Worm (Caenorhabditis elegans): ENCODE data around the gene F58G6.3.

The F58G6.3 gene

ce11 chrIV:9613072-9613590 lies 40.2 kb upstream of the F58G6.3 start:
- TF ChIP-seq unc-62 (GFP tag; optimal IDR thresholded peaks at IDR 0.05 in 1 of 2) (peak in 1 of 2 experiments; percentile 44), unc-62 (tag; optimal IDR thresholded peaks at IDR 0.05) (no peak), Y5F2A.4 (GFP tag; optimal IDR thresholded peaks at IDR 0.05) (no peak)

DNA sequence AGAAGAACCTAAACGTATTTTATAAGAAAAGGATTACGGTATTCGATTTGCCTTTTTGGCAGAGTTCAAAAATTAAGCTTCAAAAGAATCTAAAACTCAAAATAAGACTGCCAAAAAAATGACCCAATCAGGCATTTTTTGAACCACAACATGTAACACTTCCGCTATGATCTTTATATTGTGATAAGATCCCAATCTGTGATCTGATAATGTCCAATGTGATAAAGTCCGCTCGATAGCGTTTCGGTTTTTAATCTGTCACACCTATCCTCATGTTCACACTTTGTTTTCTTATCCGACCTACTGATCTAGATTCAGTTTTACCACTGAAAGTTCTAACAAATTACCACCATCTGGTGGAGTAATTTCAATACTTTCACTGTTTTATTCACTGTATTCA lies 39.3 kb upstream of the F58G6.3 start:
- TF ChIP-seq Y48G9A.11 (GFP tag; IDR thresholded peaks at IDR 0.05) = no peak
- TF ChIP-seq ztf-11 (tag; optimal IDR thresholded peaks at IDR 0.05) = no peak
- no peak for TF ChIP-seq unc-39 (tag; optimal IDR thresholded peaks at IDR 0.05)
- no peak for TF ChIP-seq zip-2 (tag; optimal IDR thresholded peaks at IDR 0.05)

- TF ChIP-seq R02D3.7 (tag; optimal IDR thresholded peaks at IDR 0.05) (no peak), tag-97 (GFP tag; IDR thresholded peaks at IDR 0.05) (no peak), nhr-28 (tag; optimal IDR thresholded peaks at IDR 0.05) (no peak), daf-12 (tag; optimal IDR thresholded peaks at IDR 0.05) (no peak), ceh-20 (GFP tag; IDR thresholded peaks at IDR 0.05) (no peak), daf-16 (GFP tag; optimal IDR thresholded peaks at IDR 0.05) (no peak), daf-16 (tag; optimal IDR thresholded peaks at IDR 0.05) (no peak), hlh-11 (tag; optimal IDR thresholded peaks at IDR 0.05) (no peak), ZK546.5 (tag; optimal IDR thresholded peaks at IDR 0.05) (no peak), unc-130 (GFP tag; optimal IDR thresholded peaks at IDR 0.05) (no peak), tra-1 (GFP tag; IDR thresholded peaks at IDR 0.05) (no peak), Y5F2A.4 (GFP tag; optimal IDR thresholded peaks at IDR 0.05) (no peak)
Measured at ce11 chrIV:9614695-9615094, 38.6 kb upstream of the F58G6.3 start, which contains the start of gene elt-1. elt-1 (plus strand) TSS chrIV:9614995.

ce11 chrIV:9615511-9615910 lies 37.8 kb upstream of the F58G6.3 start:
- TF ChIP-seq gei-8 (GFP tag; optimal IDR thresholded peaks at IDR 0.05) (no peak), lin-15B (tag; optimal IDR thresholded peaks at IDR 0.05) (no peak)

DNA sequence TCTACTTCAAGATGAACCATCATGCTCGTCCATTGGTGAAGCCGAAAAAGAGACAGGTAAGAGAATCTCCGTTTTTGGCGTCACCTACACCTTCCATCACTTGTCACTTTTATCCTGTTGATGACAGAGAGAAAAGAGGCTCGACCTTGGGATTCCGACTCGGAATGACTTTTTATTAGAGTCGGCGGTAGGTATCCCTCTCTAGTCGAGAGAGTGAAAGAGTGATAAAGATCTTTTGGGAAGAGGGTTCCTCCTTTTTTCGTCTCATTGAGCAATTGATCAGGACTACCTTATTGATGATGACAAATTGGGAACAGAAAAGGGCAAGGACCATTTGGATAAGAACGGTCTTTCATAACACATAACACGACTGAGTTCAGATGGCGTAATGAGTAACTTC lies 36.0 kb upstream of the F58G6.3 start:
- TF ChIP-seq zfp-3 (GFP tag; conservative IDR thresholded peaks at IDR 0.05) (no peak), php-3 (GFP tag; IDR thresholded peaks at IDR 0.05) (no peak), ceh-44 (GFP tag; IDR thresholded peaks at IDR 0.05) (no peak), egl-27 (tag; optimal IDR thresholded peaks at IDR 0.05) (no peak), spr-3 (GFP tag; optimal IDR thresholded peaks at IDR 0.05) (no peak), unc-62 (GFP tag; optimal IDR thresholded peaks at IDR 0.05 in 1 of 2) (peak in 1 of 2 experiments; percentile 88), unc-62 (tag; optimal IDR thresholded peaks at IDR 0.05) (no peak)

DNA sequence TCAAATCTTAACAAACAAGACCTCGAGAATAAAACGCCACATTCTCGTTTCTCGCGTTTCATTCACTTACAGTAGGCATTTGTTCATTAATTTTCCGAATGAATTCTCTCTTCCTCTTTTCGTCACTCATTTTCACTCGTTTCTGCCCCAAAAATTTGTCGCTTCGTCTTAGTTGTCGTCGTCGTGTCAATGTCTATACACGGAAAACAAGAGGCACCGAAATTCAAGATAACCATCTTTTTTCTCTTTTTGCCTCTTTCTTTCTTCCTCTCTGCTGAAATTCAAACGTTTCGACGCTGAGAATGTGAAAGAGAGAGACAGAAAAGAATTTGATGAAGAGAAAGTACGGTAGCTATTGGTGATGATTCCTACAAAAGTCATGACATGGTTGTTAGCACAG lies 35.3 kb upstream of the F58G6.3 start:
- no peak for TF ChIP-seq ZK546.5 (tag; optimal IDR thresholded peaks at IDR 0.05)
- 0 out of 2 replicates have a peak, but pooled peaks have one; percentile 12 for TF ChIP-seq hmg-1.1 (GFP tag; IDR thresholded peaks at IDR 0.05)
- TF ChIP-seq daf-8 (GFP tag; IDR thresholded peaks at IDR 0.05) = no peak
- peak in 1 of 2 experiments; percentile 49 for TF ChIP-seq unc-62 (GFP tag; optimal IDR thresholded peaks at IDR 0.05 in 1 of 2)
- no peak for TF ChIP-seq unc-62 (tag; optimal IDR thresholded peaks at IDR 0.05)

DNA sequence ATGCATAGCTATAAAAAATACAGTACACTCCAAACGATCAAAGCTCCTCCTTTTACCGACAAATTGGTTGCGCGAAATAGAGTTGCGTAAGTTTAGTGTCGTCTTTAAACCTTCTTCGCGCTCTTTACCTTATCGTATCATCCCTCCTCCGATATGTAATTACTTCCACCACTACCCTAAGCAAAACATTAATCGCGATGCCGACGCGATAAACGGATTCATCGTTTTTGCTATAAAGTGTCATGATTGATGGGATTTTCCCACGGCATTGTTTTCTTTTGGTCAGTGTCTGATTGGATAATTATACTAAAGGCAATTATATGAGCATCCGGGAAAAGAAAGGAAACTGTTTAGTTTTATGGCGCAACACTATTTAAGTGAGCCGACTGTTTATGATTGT lies 34.5 kb upstream of the F58G6.3 start:
- no peak for TF ChIP-seq hlh-30 (tag; optimal IDR thresholded peaks at IDR 0.05; ENCODE audit: insufficient read depth)
- TF ChIP-seq ceh-82 (tag; optimal IDR thresholded peaks at IDR 0.05) = no peak
- TF ChIP-seq unc-62 (GFP tag; optimal IDR thresholded peaks at IDR 0.05 in 1 of 2) = peak in 1 of 2 experiments; percentile 12
- TF ChIP-seq unc-62 (tag; optimal IDR thresholded peaks at IDR 0.05) = no peak
